Worm (Caenorhabditis elegans) whole organism, L4 larva: ENCODE results near the gene catp-4.

Experiments used
- F10B5.3 ChIP-seq: sonication (generic microtip); optimal IDR thresholded peaks from 2 replicates; lab custom pipeline; 2016; ENCODE audit warnings: mild to moderate bottlenecking, missing genetic modification characterization, missing compliant biosample characterization
- F26F4.8 ChIP-seq: fragments of 200-800 bp; sonication (Bioruptor generic); conservative IDR thresholded peaks from 2 replicates; pipeline ENCODE4 v1.3.6; 2022; ENCODE audit warnings: missing genetic modification characterization, missing compliant biosample characterization
- F49E8.2 ChIP-seq: sonication (generic microtip); optimal IDR thresholded peaks from 2 replicates; lab custom pipeline; 2016; ENCODE audit warnings: missing compliant biosample characterization, mild to moderate bottlenecking, missing genetic modification characterization, borderline replicate concordance
- T20F7.1 ChIP-seq: fragments of 200-800 bp; sonication (Bioruptor generic); optimal IDR thresholded peaks from 2 replicates; lab custom pipeline; 2018; ENCODE audit warnings: mild to moderate bottlenecking, missing genetic modification characterization, missing compliant biosample characterization
- T26A8.4 ChIP-seq: fragments of 200-800 bp; sonication (Bioruptor generic); IDR thresholded peaks from 2 replicates; pipeline ENCODE4 v1.3.6; 2022; ENCODE audit warnings: missing genetic modification characterization, missing compliant biosample characterization
- Y105C5A.15 ChIP-seq: fragments of 200-800 bp; sonication (Bioruptor generic); IDR thresholded peaks from 2 replicates; pipeline ENCODE4 v1.3.6; 2022; ENCODE audit warnings: missing genetic modification characterization, missing compliant biosample characterization
- Y48G9A.11 ChIP-seq: fragments of 200-800 bp; sonication (Bioruptor generic); IDR thresholded peaks from 2 replicates; pipeline ENCODE4 v1.3.6; 2022; ENCODE audit warnings: missing genetic modification reagents, missing genetic modification characterization, missing compliant biosample characterization
- aha-1 ChIP-seq: fragments of 150-350 bp; peaks from one replicate; lab custom pipeline; 2014; ENCODE audit warnings: missing biosample characterization, missing genetic modification characterization
- arid-1 ChIP-seq: fragments of 200-800 bp; sonication (Bioruptor generic); conservative IDR thresholded peaks from 2 replicates; pipeline ENCODE4 v1.3.6; 2022; ENCODE audit warnings: missing genetic modification reagents, missing genetic modification characterization, missing compliant biosample characterization
- attf-4 ChIP-seq: sonication (generic microtip); optimal IDR thresholded peaks from 3 replicates; lab custom pipeline; 2017; ENCODE audit warnings: missing biosample characterization, missing genetic modification characterization
- ceh-28 ChIP-seq: fragments of 150-350 bp; optimal IDR thresholded peaks from 2 replicates; lab custom pipeline; 2014; ENCODE audit warnings: missing biosample characterization, missing genetic modification reagents, missing genetic modification characterization
- ceh-32 ChIP-seq: sonication (generic microtip); optimal IDR thresholded peaks from 2 replicates; lab custom pipeline; 2016; ENCODE audit warnings: mild to moderate bottlenecking, missing genetic modification characterization, missing compliant biosample characterization; ENCODE audit not compliant: poor library complexity
- ceh-44 ChIP-seq: fragments of 200-800 bp; sonication (Bioruptor generic); IDR thresholded peaks from 2 replicates; pipeline ENCODE4 v1.3.6; 2022; ENCODE audit warnings: missing genetic modification reagents, missing genetic modification characterization, missing compliant biosample characterization
- ceh-62 ChIP-seq: sonication (generic microtip); optimal IDR thresholded peaks from 2 replicates; lab custom pipeline; 2017; ENCODE audit warnings: missing biosample characterization, missing genetic modification characterization
- ctbp-1 ChIP-seq: fragments of 200-800 bp; sonication (Bioruptor generic); IDR thresholded peaks from 2 replicates; pipeline ENCODE4 v1.3.6; 2022; ENCODE audit warnings: missing genetic modification reagents, missing genetic modification characterization, missing compliant biosample characterization
- daf-19 ChIP-seq: fragments of 200-800 bp; sonication (Bioruptor generic); conservative IDR thresholded peaks from 2 replicates; pipeline ENCODE4 v1.3.6; 2022; ENCODE audit warnings: missing genetic modification characterization, missing compliant biosample characterization
- dmd-6 ChIP-seq: fragments of 200-800 bp; sonication (Bioruptor generic); IDR thresholded peaks from 2 replicates; pipeline ENCODE4 v1.3.6; 2022; ENCODE audit warnings: missing genetic modification reagents, missing genetic modification characterization, missing compliant biosample characterization
- dmd-8 ChIP-seq: fragments of 200-800 bp; sonication (Bioruptor generic); IDR thresholded peaks from 2 replicates; pipeline ENCODE4 v1.3.6; 2022; ENCODE audit warnings: missing genetic modification characterization, missing compliant biosample characterization
- dmd-9 ChIP-seq: fragments of 200-800 bp; sonication (Bioruptor generic); IDR thresholded peaks from 2 replicates; pipeline ENCODE4 v1.3.6; 2022; ENCODE audit warnings: missing genetic modification reagents, missing genetic modification characterization, missing compliant biosample characterization
- duxl-1 ChIP-seq: sonication (generic microtip); optimal IDR thresholded peaks from 2 replicates; lab custom pipeline; 2016; ENCODE audit warnings: mild to moderate bottlenecking, missing genetic modification characterization, moderate library complexity, missing compliant biosample characterization; ENCODE audit not compliant: poor library complexity
- egl-27 ChIP-seq: sonication (generic microtip); optimal IDR thresholded peaks from 3 replicates; lab custom pipeline; 2017; ENCODE audit warnings: missing biosample characterization, missing genetic modification reagents, missing genetic modification characterization
- fkh-10 ChIP-seq: fragments of 150-350 bp; optimal IDR thresholded peaks from 2 replicates; lab custom pipeline; 2014; ENCODE audit warnings: missing biosample characterization, missing genetic modification reagents, missing genetic modification characterization
- jun-1 ChIP-seq: fragments of 150-350 bp; optimal IDR thresholded peaks from 2 replicates; lab custom pipeline; 2014; ENCODE audit warnings: missing biosample characterization, missing genetic modification reagents, missing genetic modification characterization
- lin-1 ChIP-seq: fragments of 200-800 bp; sonication (Bioruptor generic); IDR thresholded peaks from 2 replicates; pipeline ENCODE4 v1.3.6; 2022; ENCODE audit warnings: missing genetic modification reagents, missing genetic modification characterization, missing compliant biosample characterization
- lin-15B ChIP-seq: fragments of 150-350 bp; sonication (generic microtip); optimal IDR thresholded peaks from 3 replicates; lab custom pipeline; 2014; ENCODE audit warnings: missing biosample characterization, missing genetic modification characterization
- lin-29 ChIP-seq: fragments of 200-800 bp; sonication (Bioruptor generic); IDR thresholded peaks from 2 replicates; pipeline ENCODE4 v1.3.6; 2022; ENCODE audit warnings: missing genetic modification reagents, missing genetic modification characterization, missing compliant biosample characterization
- lir-3 ChIP-seq: sonication (generic microtip); optimal IDR thresholded peaks from 2 replicates; lab custom pipeline; 2016; ENCODE audit warnings: mild to moderate bottlenecking, missing genetic modification characterization, missing compliant biosample characterization
- madf-5 ChIP-seq, 2 experiments: fragments of 200-800 bp; sonication (Bioruptor generic); IDR thresholded peaks; 2 replicates each; pipeline ENCODE4 v1.3.6; 2022; ENCODE audit warnings: missing compliant biosample characterization in 2 of 2, missing genetic modification characterization in 2 of 2
- mep-1 ChIP-seq: fragments of 150-350 bp; sonication (generic microtip); optimal IDR thresholded peaks from 3 replicates; lab custom pipeline; 2014; ENCODE audit warnings: missing biosample characterization, missing genetic modification characterization
- mes-2 ChIP-seq: sonication (generic microtip); optimal IDR thresholded peaks from 2 replicates; lab custom pipeline; 2016; ENCODE audit warnings: missing genotype, mild to moderate bottlenecking, missing genetic modification characterization, missing compliant biosample characterization; ENCODE audit not compliant: poor library complexity, severe bottlenecking
- nhr-102 ChIP-seq: sonication (generic microtip); optimal IDR thresholded peaks from 2 replicates; lab custom pipeline; 2016; ENCODE audit warnings: mild to moderate bottlenecking, missing genetic modification characterization, moderate library complexity, missing compliant biosample characterization
- nhr-42 ChIP-seq: fragments of 200-800 bp; sonication (Bioruptor generic); IDR thresholded peaks from 2 replicates; pipeline ENCODE4 v1.3.6; 2022; ENCODE audit warnings: missing genetic modification characterization, missing compliant biosample characterization
- nhr-48 ChIP-seq: sonication (generic microtip); optimal IDR thresholded peaks from 2 replicates; lab custom pipeline; 2016; ENCODE audit warnings: mild to moderate bottlenecking, missing genetic modification characterization, missing compliant biosample characterization
- nhr-6 ChIP-seq: fragments of 150-350 bp; optimal IDR thresholded peaks from 2 replicates; lab custom pipeline; 2014; ENCODE audit warnings: missing biosample characterization, missing genetic modification characterization
- nhr-77 ChIP-seq: fragments of 150-350 bp; optimal IDR thresholded peaks from 2 replicates; lab custom pipeline; 2014; ENCODE audit warnings: missing biosample characterization, missing genetic modification characterization
- pha-4 ChIP-seq, 2 experiments: fragments of 150-350 bp in 1 of 2; fragments of 200-800 bp in 1 of 2; sonication (Bioruptor generic) in 1 of 2; IDR thresholded peaks in 1 of 2; optimal IDR thresholded peaks in 1 of 2; 2 replicates each; pipeline versions ENCODE4 v1.3.6 to Lab custom; 2014 to 2022; ENCODE audit warnings: missing genetic modification characterization in 2 of 2, missing genetic modification reagents in 2 of 2, missing biosample characterization in 1 of 2, missing compliant biosample characterization in 1 of 2
- pqm-1 ChIP-seq: sonication (generic microtip); optimal IDR thresholded peaks from 2 replicates; lab custom pipeline; 2017; ENCODE audit warnings: missing biosample characterization, missing genetic modification characterization
- rbr-2 ChIP-seq: sonication (generic microtip); optimal IDR thresholded peaks from 2 replicates; lab custom pipeline; 2016; ENCODE audit warnings: missing genotype, missing genetic modification characterization, missing compliant biosample characterization
- saeg-2 ChIP-seq: fragments of 200-800 bp; sonication (Bioruptor generic); IDR thresholded peaks from 2 replicates; pipeline ENCODE4 v1.3.6; 2022; ENCODE audit warnings: missing genetic modification reagents, missing genetic modification characterization, missing compliant biosample characterization
- set-16 ChIP-seq: fragments of 200-800 bp; sonication (Bioruptor generic); IDR thresholded peaks from 2 replicates; pipeline ENCODE4 v1.3.6; 2022; ENCODE audit warnings: missing genetic modification reagents, missing genetic modification characterization, missing compliant biosample characterization
- unc-130 ChIP-seq: sonication (generic microtip); optimal IDR thresholded peaks from 2 replicates; lab custom pipeline; 2016; ENCODE audit warnings: missing genetic modification reagents, missing genetic modification characterization, missing compliant biosample characterization
- unc-39 ChIP-seq: sonication (generic microtip); optimal IDR thresholded peaks from 2 replicates; lab custom pipeline; 2017; ENCODE audit warnings: missing biosample characterization, missing genetic modification characterization
- vab-7 ChIP-seq: fragments of 200-800 bp; sonication (Bioruptor generic); IDR thresholded peaks from 2 replicates; pipeline ENCODE4 v1.3.6; 2022; ENCODE audit warnings: missing genetic modification reagents, missing genetic modification characterization, missing compliant biosample characterization
- zag-1 ChIP-seq: fragments of 150-350 bp; optimal IDR thresholded peaks from 2 replicates; lab custom pipeline; 2014; ENCODE audit warnings: missing biosample characterization, missing genetic modification characterization
- zfp-2 ChIP-seq: sonication (generic microtip); optimal IDR thresholded peaks from 2 replicates; lab custom pipeline; 2016; ENCODE audit warnings: mild to moderate bottlenecking, missing genetic modification characterization, missing compliant biosample characterization
- zfp-3 ChIP-seq: fragments of 200-800 bp; sonication (Bioruptor generic); conservative IDR thresholded peaks from 2 replicates; pipeline ENCODE4 v1.3.6; 2022; ENCODE audit warnings: missing genetic modification reagents, missing genetic modification characterization, missing compliant biosample characterization
- zip-2 ChIP-seq: fragments of 150-350 bp; optimal IDR thresholded peaks from 2 replicates; lab custom pipeline; 2014; ENCODE audit warnings: missing biosample characterization, missing genetic modification characterization
- ztf-11 ChIP-seq: fragments of 150-350 bp; optimal IDR thresholded peaks from 2 replicates; lab custom pipeline; 2014; ENCODE audit warnings: missing biosample characterization, missing genetic modification characterization
- ztf-7 ChIP-seq: fragments of 150-350 bp; optimal IDR thresholded peaks from 2 replicates; lab custom pipeline; 2014; ENCODE audit warnings: missing biosample characterization, missing genetic modification characterization

The catp-4 gene

DNA sequence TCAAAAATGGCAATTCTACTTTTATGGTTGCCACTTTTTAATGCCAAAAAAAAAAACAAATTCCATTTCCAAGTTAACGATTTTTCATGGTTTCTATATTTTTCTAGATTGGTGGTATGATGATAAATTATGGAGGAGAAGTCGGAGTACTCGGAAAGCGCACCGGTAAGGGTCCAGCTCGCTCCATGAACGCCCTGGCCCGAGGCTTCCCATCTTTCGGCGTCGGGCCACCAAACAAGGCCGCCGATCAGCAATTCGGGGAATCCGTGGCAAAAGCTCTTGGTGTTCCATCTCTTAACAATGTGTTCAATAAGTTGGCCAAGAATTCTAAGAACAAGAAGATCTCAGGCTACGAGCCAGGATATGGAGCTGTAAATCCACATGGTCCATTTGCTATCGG lies 40.7 kb downstream of the catp-4 start:
- TF ChIP-seq aha-1 (tag; lab: Kevin White, UChicago) (peak; percentile 61), ceh-32 (tag; lab: Kevin White, UChicago) (no peak), mep-1 (no peak), unc-39 (tag; lab: Kevin White, UChicago) (no peak), T20F7.1 (GFP tag; lab: Kevin White, UChicago) (no peak), set-16 (peak; percentile 63), egl-27 (tag; lab: Kevin White, UChicago) (no peak)
- TF ChIP-seq, all 104 proteins: peak for 2

DNA sequence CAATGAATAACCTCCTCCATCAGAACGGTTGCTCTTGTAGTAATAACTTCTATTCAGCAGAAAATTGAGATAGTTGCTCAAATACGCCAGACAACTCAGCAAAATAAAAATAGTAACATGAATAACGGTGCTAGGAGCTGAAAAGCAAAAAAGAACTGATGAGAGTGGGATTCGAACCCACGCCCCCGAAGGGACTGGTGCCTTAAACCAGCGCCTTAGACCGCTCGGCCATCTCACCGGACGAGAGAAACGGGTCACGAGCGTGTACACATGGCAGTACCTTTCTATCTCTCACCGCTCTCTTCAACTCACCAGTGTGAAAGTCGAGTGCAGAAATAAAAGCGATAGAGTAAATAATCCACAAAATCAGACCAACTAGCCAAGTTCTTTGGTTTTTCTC lies 41.8 kb downstream of the catp-4 start:
- peak; percentile 55; the same call in 1 of the 2 replicates for TF ChIP-seq zfp-3
- TF ChIP-seq dmd-9 (GFP tag; lab: Robert Waterston, UW): no peak
- peak; percentile 64; the same call in 1 of the 2 replicates for TF ChIP-seq arid-1 (GFP tag; lab: Robert Waterston, UW)
- no peak for TF ChIP-seq ceh-28 (tag; lab: Kevin White, UChicago)
- no peak for TF ChIP-seq saeg-2 (GFP tag; lab: Robert Waterston, UW)
- no peak for TF ChIP-seq nhr-77
- TF ChIP-seq F49E8.2 (tag; lab: Kevin White, UChicago): no peak
- peak; percentile 8; the same call in 1 of the 2 replicates for TF ChIP-seq ctbp-1
- TF ChIP-seq duxl-1 (tag; lab: Kevin White, UChicago): peak; percentile 28
- TF ChIP-seq T26A8.4: peak; percentile 59
- peak; percentile 84 for TF ChIP-seq dmd-8 (GFP tag; lab: Robert Waterston, UW)
- no peak for TF ChIP-seq ztf-11 (tag; lab: Kevin White, UChicago)
- no peak for TF ChIP-seq F10B5.3
- no peak for TF ChIP-seq aha-1 (tag; lab: Kevin White, UChicago)
- TF ChIP-seq lin-15B (tag; lab: Kevin White, UChicago): no peak
- TF ChIP-seq dmd-6 (GFP tag; lab: Robert Waterston, UW): peak; percentile 53
- no peak for TF ChIP-seq pha-4 (GFP tag; IDR thresholded peaks at IDR 0.05; lab: Robert Waterston, UW)
- TF ChIP-seq pha-4 (tag; optimal IDR thresholded peaks at IDR 0.05; lab: Kevin White, UChicago): no peak
- TF ChIP-seq daf-19 (GFP tag; lab: Robert Waterston, UW): no peak
- TF ChIP-seq lin-29 (GFP tag; lab: Robert Waterston, UW): no peak
- peak; percentile 5; the same call in 1 of the 2 replicates for TF ChIP-seq ceh-44
- no peak for TF ChIP-seq unc-130 (GFP tag; lab: Kevin White, UChicago)
- TF ChIP-seq nhr-102 (tag; lab: Kevin White, UChicago): peak; percentile 40
- no peak for TF ChIP-seq ceh-62
- TF ChIP-seq Y48G9A.11 (GFP tag; lab: Robert Waterston, UW): peak; percentile 71
- TF ChIP-seq zfp-2 (tag; lab: Kevin White, UChicago): no peak
- no peak for TF ChIP-seq T20F7.1 (GFP tag; lab: Kevin White, UChicago)
- TF ChIP-seq nhr-6: no peak
- TF ChIP-seq ztf-7 (tag; lab: Kevin White, UChicago): no peak
- no peak for TF ChIP-seq lin-1 (GFP tag; lab: Robert Waterston, UW)
- TF ChIP-seq pqm-1: no peak
- no peak for TF ChIP-seq zip-2
- no peak for TF ChIP-seq jun-1 (tag; lab: Kevin White, UChicago)
- TF ChIP-seq F26F4.8 (GFP tag; lab: Robert Waterston, UW): peak; percentile 83; the same call in 1 of the 2 replicates
- no peak for TF ChIP-seq zag-1 (tag; lab: Kevin White, UChicago)
- no peak for TF ChIP-seq egl-27 (tag; lab: Kevin White, UChicago)
- no peak for TF ChIP-seq nhr-48 (tag; lab: Kevin White, UChicago)
- TF ChIP-seq vab-7 (GFP tag; lab: Robert Waterston, UW): peak; percentile 71
- peak; percentile 43 to 55; a peak in 1 of 4 replicates for TF ChIP-seq madf-5 (GFP tag; IDR thresholded peaks at IDR 0.05; lab: Robert Waterston, UW)
- TF ChIP-seq fkh-10 (GFP tag; lab: Kevin White, UChicago): no peak
- no peak for TF ChIP-seq Y105C5A.15 (GFP tag; lab: Robert Waterston, UW)
- TF ChIP-seq set-16: peak; percentile 29; the same call in 1 of the 2 replicates
- TF ChIP-seq mes-2 (tag; lab: Kevin White, UChicago): peak; percentile 76
- no peak for TF ChIP-seq lir-3 (tag; lab: Kevin White, UChicago)
- peak; percentile 38 for TF ChIP-seq rbr-2 (tag; lab: Kevin White, UChicago)
- no peak for TF ChIP-seq attf-4 (tag; lab: Kevin White, UChicago)
- peak; percentile 91 for TF ChIP-seq nhr-42 (GFP tag; lab: Robert Waterston, UW)
